Worm (Caenorhabditis elegans) whole organism, young adult: ENCODE data around the gene aqp-10.

ENCODE experiments used
- B0019.2 ChIP-seq: fragments of 200-800 bp; sonication (Bioruptor generic); conservative IDR thresholded peaks from 2 replicates; pipeline ENCODE4 v1.3.6; 2022; ENCODE audit warnings: missing genetic modification reagents, missing genetic modification characterization, missing compliant biosample characterization
- F22D6.2 ChIP-seq: sonication (generic microtip); optimal IDR thresholded peaks from 2 replicates; lab custom pipeline; 2016; ENCODE audit warnings: mild to moderate bottlenecking, missing genetic modification characterization, missing compliant biosample characterization
- F23B12.7 ChIP-seq: sonication (generic microtip); optimal IDR thresholded peaks from 2 replicates; lab custom pipeline; 2017; ENCODE audit warnings: missing genetic modification characterization, mild to moderate bottlenecking, missing compliant biosample characterization, antibody characterized with exemption, moderate library complexity; ENCODE audit not compliant: insufficient read depth
- F37B4.10 ChIP-seq: fragments of 200-800 bp; sonication (Bioruptor generic); IDR thresholded peaks from 2 replicates; pipeline ENCODE4 v1.3.6; 2022; ENCODE audit warnings: missing genetic modification characterization, missing compliant biosample characterization
- F49E8.2 ChIP-seq: sonication (generic microtip); optimal IDR thresholded peaks from 3 replicates; lab custom pipeline; 2017; ENCODE audit warnings: missing genetic modification characterization, mild to moderate bottlenecking, missing compliant biosample characterization, antibody characterized with exemption, moderate library complexity; ENCODE audit not compliant: insufficient read depth
- F55B11.4 ChIP-seq: sonication (generic microtip); optimal IDR thresholded peaks from 2 replicates; lab custom pipeline; 2016; ENCODE audit warnings: missing compliant biosample characterization, missing genetic modification characterization, borderline replicate concordance; ENCODE audit not compliant: insufficient read depth
- K12H6.12 ChIP-seq: fragments of 200-800 bp; sonication (Bioruptor generic); optimal IDR thresholded peaks from 2 replicates; lab custom pipeline; 2018; ENCODE audit warnings: mild to moderate bottlenecking, missing genetic modification characterization, missing compliant biosample characterization
- T26A5.8 ChIP-seq: sonication (generic microtip); optimal IDR thresholded peaks from 2 replicates; lab custom pipeline; 2016; ENCODE audit warnings: missing genetic modification characterization, missing compliant biosample characterization
- Y56A3A.18 ChIP-seq: fragments of 200-800 bp; sonication (Bioruptor generic); IDR thresholded peaks from 2 replicates; pipeline ENCODE4 v1.3.6; 2022; ENCODE audit warnings: missing genetic modification reagents, missing genetic modification characterization, missing compliant biosample characterization
- Y67H2A.10 ChIP-seq: fragments of 200-800 bp; sonication (Bioruptor generic); conservative IDR thresholded peaks from 2 replicates; pipeline ENCODE4 v1.3.6; 2022; ENCODE audit warnings: missing genetic modification reagents, missing genetic modification characterization, missing compliant biosample characterization
- Y95B8A.8 ChIP-seq: fragments of 200-800 bp; sonication (Bioruptor generic); IDR thresholded peaks from 2 replicates; pipeline ENCODE4 v1.3.6; 2022; ENCODE audit warnings: missing genetic modification reagents, missing genetic modification characterization, missing compliant biosample characterization
- ZK185.1 ChIP-seq: sonication (generic microtip); optimal IDR thresholded peaks from 2 replicates; lab custom pipeline; 2016; ENCODE audit warnings: mild to moderate bottlenecking, missing genetic modification characterization, missing compliant biosample characterization; ENCODE audit not compliant: poor library complexity, severe bottlenecking
- akir-1 ChIP-seq: fragments of 200-800 bp; sonication (Bioruptor generic); optimal IDR thresholded peaks from 2 replicates; lab custom pipeline; 2018; ENCODE audit warnings: mild to moderate bottlenecking, missing genetic modification characterization, moderate library complexity, missing compliant biosample characterization
- ama-1 ChIP-seq, 3 experiments: fragments of 150-350 bp in 1 of 3; sonication (generic microtip) in 2 of 3; optimal IDR thresholded peaks; 2 replicates each; lab custom pipeline; 2014 to 2018; ENCODE audit warnings: missing biosample characterization in 2 of 3, missing genetic modification characterization in 2 of 3, missing genetic modification reagents in 2 of 3
- attf-3 ChIP-seq: fragments of 200-800 bp; sonication (Bioruptor generic); conservative IDR thresholded peaks from 2 replicates; pipeline ENCODE4 v1.3.6; 2022; ENCODE audit warnings: missing genetic modification reagents, missing genetic modification characterization, missing compliant biosample characterization
- cebp-1 ChIP-seq, 2 experiments: fragments of 200-800 bp in 1 of 2; sonication (Bioruptor generic) in 1 of 2; sonication (generic microtip) in 1 of 2; IDR thresholded peaks in 1 of 2; optimal IDR thresholded peaks in 1 of 2; 2 replicates each; pipeline versions ENCODE4 v1.3.6 to Lab custom; 2017 to 2022; ENCODE audit warnings: missing compliant biosample characterization in 2 of 2, missing genetic modification characterization in 2 of 2, mild to moderate bottlenecking in 1 of 2, missing genetic modification reagents in 1 of 2, moderate library complexity in 1 of 2
- ceh-100 ChIP-seq: fragments of 200-800 bp; sonication (Bioruptor generic); IDR thresholded peaks from 2 replicates; pipeline ENCODE4 v1.3.6; 2022; ENCODE audit warnings: missing genetic modification reagents, missing genetic modification characterization, missing compliant biosample characterization
- ceh-27 ChIP-seq: fragments of 200-800 bp; sonication (Bioruptor generic); optimal IDR thresholded peaks from 2 replicates; lab custom pipeline; 2018; ENCODE audit warnings: mild to moderate bottlenecking, missing genetic modification characterization, moderate library complexity, missing compliant biosample characterization
- ceh-40 ChIP-seq: fragments of 200-800 bp; sonication (Bioruptor generic); IDR thresholded peaks from 2 replicates; pipeline ENCODE4 v1.3.6; 2022; ENCODE audit warnings: missing genetic modification characterization, missing compliant biosample characterization
- ceh-58 ChIP-seq: fragments of 200-800 bp; sonication (Bioruptor generic); IDR thresholded peaks from 2 replicates; pipeline ENCODE4 v1.3.6; 2022; ENCODE audit warnings: missing genetic modification characterization, missing compliant biosample characterization
- dox-1 ChIP-seq: fragments of 200-800 bp; sonication (Bioruptor generic); IDR thresholded peaks from 2 replicates; pipeline ENCODE4 v1.3.6; 2022; ENCODE audit warnings: missing genetic modification reagents, missing genetic modification characterization, missing compliant biosample characterization
- ekl-4 ChIP-seq: fragments of 200-800 bp; sonication (Bioruptor generic); IDR thresholded peaks from 2 replicates; pipeline ENCODE4 v1.3.6; 2022; ENCODE audit warnings: missing genetic modification reagents, missing genetic modification characterization, missing compliant biosample characterization
- fkh-3 ChIP-seq: sonication (generic microtip); optimal IDR thresholded peaks from 2 replicates; lab custom pipeline; 2016; ENCODE audit warnings: mild to moderate bottlenecking, missing genetic modification characterization, missing compliant biosample characterization
- gei-17 ChIP-seq: fragments of 200-800 bp; sonication (Bioruptor generic); optimal IDR thresholded peaks from 2 replicates; lab custom pipeline; 2018; ENCODE audit warnings: mild to moderate bottlenecking, missing genetic modification characterization, missing compliant biosample characterization
- lag-1 ChIP-seq: fragments of 200-800 bp; sonication (Bioruptor generic); IDR thresholded peaks from 2 replicates; pipeline ENCODE4 v1.3.6; 2022; ENCODE audit warnings: missing genetic modification reagents, missing genetic modification characterization, missing compliant biosample characterization
- lin-26 ChIP-seq: fragments of 200-800 bp; sonication (Bioruptor generic); IDR thresholded peaks from 2 replicates; pipeline ENCODE4 v1.3.6; 2022; ENCODE audit warnings: missing genetic modification reagents, missing genetic modification characterization, missing compliant biosample characterization
- lin-40 ChIP-seq: sonication (generic microtip); optimal IDR thresholded peaks from 2 replicates; lab custom pipeline; 2016; ENCODE audit warnings: missing genetic modification characterization, mild to moderate bottlenecking, missing compliant biosample characterization, missing genotype, missing genetic modification reagents
- lin-54 ChIP-seq: fragments of 200-800 bp; sonication (Bioruptor generic); optimal IDR thresholded peaks from 2 replicates; lab custom pipeline; 2018; ENCODE audit warnings: mild to moderate bottlenecking, missing genetic modification characterization, missing compliant biosample characterization
- lsl-1 ChIP-seq: fragments of 200-800 bp; sonication (Bioruptor generic); optimal IDR thresholded peaks from 2 replicates; lab custom pipeline; 2018; ENCODE audit warnings: mild to moderate bottlenecking, missing genetic modification characterization, moderate library complexity, missing compliant biosample characterization
- madf-6 ChIP-seq: fragments of 200-800 bp; sonication (Bioruptor generic); IDR thresholded peaks from 2 replicates; pipeline ENCODE4 v1.3.6; 2022; ENCODE audit warnings: missing genetic modification reagents, missing genetic modification characterization, missing compliant biosample characterization
- mel-28 ChIP-seq: sonication (generic microtip); optimal IDR thresholded peaks from 2 replicates; lab custom pipeline; 2016; ENCODE audit warnings: borderline replicate concordance, mild to moderate bottlenecking, missing genetic modification characterization, missing compliant biosample characterization
- nhr-27 ChIP-seq: fragments of 200-800 bp; sonication (Bioruptor generic); optimal IDR thresholded peaks from 2 replicates; lab custom pipeline; 2018; ENCODE audit warnings: mild to moderate bottlenecking, missing genetic modification characterization, moderate library complexity, missing compliant biosample characterization
- pbrm-1 ChIP-seq: fragments of 200-800 bp; sonication (Bioruptor generic); IDR thresholded peaks from 2 replicates; pipeline ENCODE4 v1.3.6; 2022; ENCODE audit warnings: missing genetic modification reagents, missing genetic modification characterization, missing compliant biosample characterization
- somi-1 ChIP-seq: fragments of 200-800 bp; sonication (Bioruptor generic); optimal IDR thresholded peaks from 2 replicates; lab custom pipeline; 2018; ENCODE audit warnings: mild to moderate bottlenecking, missing genetic modification characterization, missing compliant biosample characterization
- tbp1 ChIP-seq: fragments of 200-800 bp; sonication (Bioruptor generic); optimal IDR thresholded peaks from 2 replicates; lab custom pipeline; 2018; ENCODE audit warnings: mild to moderate bottlenecking, missing genetic modification characterization, missing compliant biosample characterization
- unc-130 ChIP-seq: sonication (generic microtip); optimal IDR thresholded peaks from 2 replicates; lab custom pipeline; 2016; ENCODE audit warnings: missing genetic modification reagents, missing genetic modification characterization, missing compliant biosample characterization
- unc-62 ChIP-seq: fragments of 150-350 bp; optimal IDR thresholded peaks from 2 replicates; lab custom pipeline; 2014; ENCODE audit warnings: missing biosample characterization, missing genetic modification reagents, missing genetic modification characterization
- zfh-2 ChIP-seq: fragments of 200-800 bp; sonication (Bioruptor generic); conservative IDR thresholded peaks from 2 replicates; pipeline ENCODE4 v1.3.6; 2022; ENCODE audit warnings: missing genetic modification reagents, missing genetic modification characterization, missing compliant biosample characterization
- ztf-22 ChIP-seq: fragments of 200-800 bp; sonication (Bioruptor generic); optimal IDR thresholded peaks from 2 replicates; lab custom pipeline; 2018; ENCODE audit warnings: mild to moderate bottlenecking, missing genetic modification characterization, moderate library complexity, missing compliant biosample characterization
- ztf-25 ChIP-seq: fragments of 200-800 bp; sonication (Bioruptor generic); IDR thresholded peaks from 2 replicates; pipeline ENCODE4 v1.3.6; 2022; ENCODE audit warnings: missing genetic modification reagents, missing genetic modification characterization, missing compliant biosample characterization
- ztf-26 ChIP-seq: sonication (generic microtip); optimal IDR thresholded peaks from 2 replicates; lab custom pipeline; 2017; ENCODE audit warnings: missing genetic modification characterization, missing compliant biosample characterization
- ztf-28 ChIP-seq: fragments of 200-800 bp; sonication (Bioruptor generic); IDR thresholded peaks from 2 replicates; pipeline ENCODE4 v1.3.6; 2022; ENCODE audit warnings: missing genetic modification reagents, missing genetic modification characterization, missing compliant biosample characterization
- ztf-6 ChIP-seq: fragments of 200-800 bp; sonication (Bioruptor generic); IDR thresholded peaks from 2 replicates; pipeline ENCODE4 v1.3.6; 2022; ENCODE audit warnings: missing genetic modification reagents, missing genetic modification characterization, missing compliant biosample characterization

Gene aqp-10

ce11 chrII:9753056-9753455 is 16.6 kb downstream of the aqp-10 start, which contains the start of gene Y53C12B.7:
Gene Y53C12B.7, minus strand, starts transcription at chrII:9753218.
- TF ChIP-seq somi-1 (GFP tag; lab: Kevin White, UChicago) (no peak), gei-17 (no peak), attf-3 (no peak), dox-1 (GFP tag; lab: Robert Waterston, UW) (no peak), akir-1 (GFP tag; lab: Kevin White, UChicago) (no peak), ztf-28 (no peak), cebp-1 (GFP tag; IDR thresholded peaks at IDR 0.05; lab: Robert Waterston, UW) (no peak), cebp-1 (tag; optimal IDR thresholded peaks at IDR 0.05; lab: Kevin White, UChicago) (no peak), ztf-6 (GFP tag; lab: Robert Waterston, UW) (no peak), Y67H2A.10 (GFP tag; lab: Robert Waterston, UW) (no peak), ztf-26 (tag; lab: Kevin White, UChicago) (no peak), F55B11.4 (tag; lab: Kevin White, UChicago) (no peak), F22D6.2 (tag; lab: Kevin White, UChicago) (no peak), ztf-25 (GFP tag; lab: Robert Waterston, UW) (no peak), K12H6.12 (tag; lab: Kevin White, UChicago) (no peak), fkh-3 (no peak), T26A5.8 (tag; lab: Kevin White, UChicago) (no peak)
- TF ChIP-seq, all 124 proteins: peak for 0

- no peak for TF ChIP-seq B0019.2 (GFP tag; lab: Robert Waterston, UW)
- no peak for TF ChIP-seq ztf-26 (tag; lab: Kevin White, UChicago)
- TF ChIP-seq ceh-100, result no peak
- TF ChIP-seq unc-130 (GFP tag; lab: Kevin White, UChicago), result no peak
- no peak for TF ChIP-seq ceh-58
- TF ChIP-seq ztf-22 (GFP tag; lab: Kevin White, UChicago), result no peak
- no peak for TF ChIP-seq ama-1 (optimal IDR thresholded peaks at IDR 0.05; lab: Kevin White, UChicago)
- TF ChIP-seq ama-1 (GFP tag; optimal IDR thresholded peaks at IDR 0.05; lab: Kevin White, UChicago), result no peak
- no peak for TF ChIP-seq lag-1
- TF ChIP-seq ztf-28, result no peak
- TF ChIP-seq tbp1 (GFP tag; lab: Kevin White, UChicago), result no peak
- no peak for TF ChIP-seq unc-62 (GFP tag; lab: Kevin White, UChicago)
- TF ChIP-seq lin-54 (GFP tag; lab: Kevin White, UChicago), result no peak
- no peak for TF ChIP-seq fkh-3
- TF ChIP-seq F37B4.10 (GFP tag; lab: Robert Waterston, UW), result no peak
- TF ChIP-seq ceh-40 (GFP tag; lab: Robert Waterston, UW), result no peak
Observed at ce11 chrII:9752278-9752677, 17.4 kb downstream of the aqp-10 start.

ce11 chrII:9746069-9746468 is 23.6 kb downstream of the aqp-10 start, which contains the start of the genes Y53C12B.1 and nos-3:
Gene Y53C12B.1, minus strand, starts transcription at chrII:9746078.
Gene nos-3, plus strand, starts transcription at chrII:9746316.
- no peak for TF ChIP-seq unc-62 (GFP tag; lab: Kevin White, UChicago)
- TF ChIP-seq lin-40 (tag; lab: Kevin White, UChicago), result peak; percentile 21
- no peak for TF ChIP-seq mel-28 (tag; lab: Kevin White, UChicago)
- peak; percentile 66 for TF ChIP-seq pbrm-1
- peak; percentile 46 for TF ChIP-seq ZK185.1 (tag; lab: Kevin White, UChicago)
- peak; percentile 62 for TF ChIP-seq F49E8.2 (tag; lab: Kevin White, UChicago)
- TF ChIP-seq lin-26, result no peak
- TF ChIP-seq F23B12.7 (tag; lab: Kevin White, UChicago), result peak; percentile 25
- 0 out of 2 replicates have a peak, but pooled peaks have one; percentile 22 for TF ChIP-seq ekl-4 (GFP tag; lab: Robert Waterston, UW)
- no peak for TF ChIP-seq ceh-100
- peak; percentile 85 for TF ChIP-seq madf-6 (GFP tag; lab: Robert Waterston, UW)
- TF ChIP-seq B0019.2 (GFP tag; lab: Robert Waterston, UW), result peak; percentile 87
- TF ChIP-seq ztf-25 (GFP tag; lab: Robert Waterston, UW), result no peak
- no peak for TF ChIP-seq cebp-1 (GFP tag; IDR thresholded peaks at IDR 0.05; lab: Robert Waterston, UW)
- peak; percentile 39 for TF ChIP-seq cebp-1 (tag; optimal IDR thresholded peaks at IDR 0.05; lab: Kevin White, UChicago)
- no peak for TF ChIP-seq Y95B8A.8 (GFP tag; lab: Robert Waterston, UW)
- TF ChIP-seq ceh-27, result peak; percentile 41
- TF ChIP-seq dox-1 (GFP tag; lab: Robert Waterston, UW), result peak; percentile 59; the same call in 1 of the 2 replicates
- TF ChIP-seq lsl-1, result peak; percentile 90
- no peak for TF ChIP-seq zfh-2
- TF ChIP-seq Y56A3A.18 (GFP tag; lab: Robert Waterston, UW), result no peak
- no peak for TF ChIP-seq T26A5.8 (tag; lab: Kevin White, UChicago)
- no peak for TF ChIP-seq nhr-27 (tag; lab: Kevin White, UChicago)
- no peak for TF ChIP-seq ztf-28
